Worm (Caenorhabditis elegans) whole organism, L2 larva: ENCODE data around the gene rhgf-2.

Source experiments
- C34F6.9 ChIP-seq: fragments of 150-350 bp; optimal IDR thresholded peaks from 2 replicates; lab custom pipeline; 2014; ENCODE audit warnings: missing biosample characterization, missing genetic modification characterization
- F13H6.1 ChIP-seq: sonication (generic microtip); optimal IDR thresholded peaks from 2 replicates; lab custom pipeline; 2016; ENCODE audit warnings: missing genetic modification characterization, missing compliant biosample characterization
- Y55F3AM.14 ChIP-seq: fragments of 200-800 bp; sonication (Bioruptor generic); optimal IDR thresholded peaks from 2 replicates; lab custom pipeline; 2018; ENCODE audit warnings: mild to moderate bottlenecking, missing genetic modification characterization, missing compliant biosample characterization
- ZK546.5 ChIP-seq: sonication (generic microtip); optimal IDR thresholded peaks from 2 replicates; lab custom pipeline; 2017; ENCODE audit warnings: missing biosample characterization, missing genetic modification characterization
- alr-1 ChIP-seq: fragments of 150-350 bp; optimal IDR thresholded peaks from 2 replicates; lab custom pipeline; 2014; ENCODE audit warnings: missing biosample characterization, missing genetic modification characterization
- aly-2 ChIP-seq: fragments of 150-350 bp; optimal IDR thresholded peaks from 2 replicates; lab custom pipeline; 2014; ENCODE audit warnings: missing biosample characterization, missing genetic modification characterization
- ama-1 ChIP-seq: fragments of 150-350 bp; optimal IDR thresholded peaks from 2 replicates; lab custom pipeline; 2018; ENCODE audit warnings: inconsistent platforms
- blmp-1 ChIP-seq: sonication (generic microtip); optimal IDR thresholded peaks from 2 replicates; lab custom pipeline; 2017; ENCODE audit warnings: missing genetic modification characterization, mild to moderate bottlenecking, missing compliant biosample characterization, antibody characterized with exemption, moderate library complexity; ENCODE audit not compliant: insufficient read depth
- ceh-82 ChIP-seq: fragments of 150-350 bp; optimal IDR thresholded peaks from 2 replicates; lab custom pipeline; 2014; ENCODE audit warnings: missing biosample characterization, missing genetic modification characterization
- crh-2 ChIP-seq: sonication (generic microtip); optimal IDR thresholded peaks from 2 replicates; lab custom pipeline; 2017; ENCODE audit warnings: missing biosample characterization, missing genetic modification characterization
- egl-27 ChIP-seq: sonication (generic microtip); optimal IDR thresholded peaks from 3 replicates; lab custom pipeline; 2017; ENCODE audit warnings: missing biosample characterization, missing genetic modification reagents, missing genetic modification characterization
- elt-1 ChIP-seq: fragments of 150-350 bp; optimal IDR thresholded peaks from 2 replicates; lab custom pipeline; 2014; ENCODE audit warnings: missing biosample characterization, missing genetic modification characterization
- elt-3 ChIP-seq: sonication (generic microtip); optimal IDR thresholded peaks from 2 replicates; lab custom pipeline; 2017; ENCODE audit warnings: missing biosample characterization, missing genetic modification characterization
- fos-1 ChIP-seq: fragments of 150-350 bp; optimal IDR thresholded peaks from 2 replicates; lab custom pipeline; 2014; ENCODE audit warnings: missing biosample characterization, missing genetic modification characterization
- gmeb-1 ChIP-seq: fragments of 150-350 bp; optimal IDR thresholded peaks from 2 replicates; lab custom pipeline; 2014; ENCODE audit warnings: missing biosample characterization, missing genetic modification characterization
- lin-13 ChIP-seq: fragments of 150-350 bp; optimal IDR thresholded peaks from 2 replicates; lab custom pipeline; 2014; ENCODE audit warnings: missing biosample characterization, missing genetic modification reagents, missing genetic modification characterization
- lin-39 ChIP-seq: fragments of 150-350 bp; optimal IDR thresholded peaks from 2 replicates; lab custom pipeline; 2014; ENCODE audit warnings: missing biosample characterization, missing genetic modification reagents, missing genetic modification characterization
- lsy-2 ChIP-seq, 2 experiments: fragments of 150-350 bp in 1 of 2; sonication (generic microtip) in 1 of 2; optimal IDR thresholded peaks; 2 replicates each; lab custom pipeline; 2014 to 2017; ENCODE audit warnings: missing biosample characterization in 2 of 2, missing genetic modification characterization in 2 of 2
- mab-5 ChIP-seq: fragments of 150-350 bp; optimal IDR thresholded peaks from 2 replicates; lab custom pipeline; 2014; ENCODE audit warnings: missing biosample characterization, missing genetic modification characterization
- mdl-1 ChIP-seq, 2 experiments: fragments of 150-350 bp in 1 of 2; sonication (generic microtip) in 1 of 2; optimal IDR thresholded peaks; 2 replicates each; lab custom pipeline; 2017; ENCODE audit warnings: missing biosample characterization in 2 of 2, missing genetic modification characterization in 2 of 2
- nhr-10 ChIP-seq: sonication (generic microtip); optimal IDR thresholded peaks from 2 replicates; lab custom pipeline; 2017; ENCODE audit warnings: missing biosample characterization, missing genetic modification characterization
- nhr-11 ChIP-seq: fragments of 150-350 bp; optimal IDR thresholded peaks from 2 replicates; lab custom pipeline; 2014; ENCODE audit warnings: missing biosample characterization, missing genetic modification characterization
- nhr-129 ChIP-seq: fragments of 150-350 bp; optimal IDR thresholded peaks from 2 replicates; lab custom pipeline; 2014; ENCODE audit warnings: missing biosample characterization, missing genetic modification characterization
- nhr-21 ChIP-seq: fragments of 150-350 bp; optimal IDR thresholded peaks from 2 replicates; lab custom pipeline; 2014; ENCODE audit warnings: missing biosample characterization, missing genetic modification characterization
- nhr-23 ChIP-seq: fragments of 150-350 bp; optimal IDR thresholded peaks from 2 replicates; lab custom pipeline; 2014; ENCODE audit warnings: missing biosample characterization, missing genetic modification reagents, missing genetic modification characterization
- nhr-237 ChIP-seq: fragments of 150-350 bp; optimal IDR thresholded peaks from 2 replicates; lab custom pipeline; 2014; ENCODE audit warnings: missing biosample characterization, missing genetic modification characterization
- nhr-25 ChIP-seq: fragments of 150-350 bp; sonication (generic microtip); optimal IDR thresholded peaks from 3 replicates; lab custom pipeline; 2014; ENCODE audit warnings: missing biosample characterization, missing genetic modification characterization
- nhr-6 ChIP-seq: fragments of 150-350 bp; optimal IDR thresholded peaks from 2 replicates; lab custom pipeline; 2014; ENCODE audit warnings: missing biosample characterization, missing genetic modification characterization
- nhr-77 ChIP-seq: fragments of 150-350 bp; optimal IDR thresholded peaks from 2 replicates; lab custom pipeline; 2014; ENCODE audit warnings: missing biosample characterization, missing genetic modification characterization
- peb-1 ChIP-seq: fragments of 150-350 bp; optimal IDR thresholded peaks from 2 replicates; lab custom pipeline; 2014; ENCODE audit warnings: missing biosample characterization, missing genetic modification characterization
- sem-4 ChIP-seq: fragments of 150-350 bp; optimal IDR thresholded peaks from 2 replicates; lab custom pipeline; 2014; ENCODE audit warnings: missing biosample characterization, missing genetic modification reagents, missing genetic modification characterization
- skn-1 ChIP-seq: sonication (generic microtip); optimal IDR thresholded peaks from 2 replicates; lab custom pipeline; 2017; ENCODE audit warnings: missing biosample characterization, missing genetic modification characterization
- sma-3 ChIP-seq: sonication (generic microtip); optimal IDR thresholded peaks from 2 replicates; lab custom pipeline; 2016; ENCODE audit warnings: missing genetic modification reagents, missing genetic modification characterization, missing compliant biosample characterization
- sma-9 ChIP-seq, 2 experiments: fragments of 150-350 bp in 1 of 2; sonication (generic microtip) in 1 of 2; optimal IDR thresholded peaks; 2 replicates each; lab custom pipeline; 2014 to 2016; ENCODE audit warnings: missing genetic modification characterization in 2 of 2, mild to moderate bottlenecking in 1 of 2, missing biosample characterization in 1 of 2, missing compliant biosample characterization in 1 of 2, missing genetic modification reagents in 1 of 2, moderate library complexity in 1 of 2
- snpc-4 ChIP-seq: fragments of 150-350 bp; optimal IDR thresholded peaks from 2 replicates; lab custom pipeline; 2014; ENCODE audit warnings: missing biosample characterization, missing genetic modification characterization
- unc-39 ChIP-seq: fragments of 150-350 bp; optimal IDR thresholded peaks from 2 replicates; lab custom pipeline; 2014; ENCODE audit warnings: missing biosample characterization, missing genetic modification characterization
- unc-55 ChIP-seq: fragments of 150-350 bp; sonication (generic microtip); optimal IDR thresholded peaks from 3 replicates; lab custom pipeline; 2014; ENCODE audit warnings: missing biosample characterization, missing genetic modification reagents, missing genetic modification characterization
- zag-1 ChIP-seq: fragments of 150-350 bp; optimal IDR thresholded peaks from 2 replicates; lab custom pipeline; 2014; ENCODE audit warnings: missing biosample characterization, missing genetic modification characterization
- ztf-1 ChIP-seq: fragments of 200-800 bp; sonication (Bioruptor generic); conservative IDR thresholded peaks from 2 replicates; pipeline ENCODE4 v1.3.6; 2022; ENCODE audit warnings: missing genetic modification characterization, missing compliant biosample characterization
- ztf-11 ChIP-seq: sonication (generic microtip); optimal IDR thresholded peaks from 2 replicates; lab custom pipeline; 2017; ENCODE audit warnings: missing biosample characterization, missing genetic modification characterization
- ztf-4 ChIP-seq: fragments of 150-350 bp; optimal IDR thresholded peaks from 2 replicates; lab custom pipeline; 2014; ENCODE audit warnings: missing biosample characterization, missing genetic modification characterization

rhgf-2 gene

ce11 chrII:4085601-4086000, 15.0 kb upstream of the rhgf-2 start:
- no peak for TF ChIP-seq blmp-1 (tag; lab: Kevin White, UChicago)
- no peak for TF ChIP-seq ama-1
- TF ChIP-seq nhr-21 (tag; lab: Kevin White, UChicago): no peak
- TF ChIP-seq C34F6.9 (tag; lab: Kevin White, UChicago): no peak
- TF ChIP-seq ZK546.5 (tag; lab: Kevin White, UChicago): no peak
- no peak for TF ChIP-seq nhr-6 (tag; lab: Kevin White, UChicago)
- no peak for TF ChIP-seq lin-39 (tag; lab: Kevin White, UChicago)
- TF ChIP-seq unc-55 (GFP tag; lab: Kevin White, UChicago): no peak
- no peak for TF ChIP-seq egl-27 (tag; lab: Kevin White, UChicago)
- TF ChIP-seq nhr-25 (tag; lab: Kevin White, UChicago): no peak
- TF ChIP-seq nhr-237 (tag; lab: Kevin White, UChicago): no peak
- no peak for TF ChIP-seq nhr-10 (tag; lab: Kevin White, UChicago)
- no peak for TF ChIP-seq nhr-129
- TF ChIP-seq crh-2 (tag; lab: Kevin White, UChicago): no peak
- TF ChIP-seq, all 48 proteins: peak for 0

DNA sequence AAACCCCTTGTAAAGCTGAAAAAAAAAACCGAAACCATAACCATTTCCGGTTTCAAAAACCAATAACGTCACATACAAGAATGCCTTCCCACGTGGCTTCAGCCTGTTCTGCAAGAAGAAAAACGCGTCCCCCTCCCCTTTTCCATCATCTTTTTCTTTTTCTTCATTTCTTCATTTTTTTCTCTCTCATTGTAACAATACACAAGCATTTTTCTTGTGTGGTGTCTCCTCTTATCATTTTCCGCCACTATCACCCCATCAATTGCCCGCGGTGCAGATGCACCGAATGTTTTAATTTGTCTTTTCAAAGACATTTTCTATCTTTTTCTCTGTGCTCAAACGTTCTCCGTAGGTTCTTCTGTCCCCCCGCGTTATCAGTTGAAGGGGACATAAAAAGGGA, 11.4 kb upstream of the rhgf-2 start:
- TF ChIP-seq unc-39 (tag; lab: Kevin White, UChicago) (no peak), nhr-25 (tag; lab: Kevin White, UChicago) (peak; percentile 86), nhr-6 (tag; lab: Kevin White, UChicago) (peak; percentile 43), ztf-4 (tag; lab: Kevin White, UChicago) (peak; percentile 22), F13H6.1 (tag; lab: Kevin White, UChicago) (peak; percentile 89), sma-9 (GFP tag; optimal IDR thresholded peaks at IDR 0.05; lab: Kevin White, UChicago) (peak; percentile 100), sma-9 (tag; optimal IDR thresholded peaks at IDR 0.05; lab: Kevin White, UChicago) (no peak), egl-27 (tag; lab: Kevin White, UChicago) (peak; percentile 73), nhr-129 (peak; percentile 60), lsy-2 (tag; optimal IDR thresholded peaks at IDR 0.05; lab: Kevin White, UChicago) (peak in 1 of 2 experiments; percentile 71), sem-4 (tag; lab: Kevin White, UChicago) (peak; percentile 42), zag-1 (tag; lab: Kevin White, UChicago) (no peak), ztf-1 (no peak), nhr-10 (tag; lab: Kevin White, UChicago) (no peak), skn-1 (tag; lab: Kevin White, UChicago) (no peak), mdl-1 (tag; optimal IDR thresholded peaks at IDR 0.05; lab: Kevin White, UChicago) (peak; percentile 29 to 64), unc-55 (GFP tag; lab: Kevin White, UChicago) (no peak), alr-1 (tag; lab: Kevin White, UChicago) (no peak), aly-2 (tag; lab: Kevin White, UChicago) (no peak), elt-3 (no peak), gmeb-1 (peak; percentile 74), blmp-1 (tag; lab: Kevin White, UChicago) (peak; percentile 71), lin-13 (peak; percentile 60), nhr-21 (tag; lab: Kevin White, UChicago) (peak; percentile 84), C34F6.9 (tag; lab: Kevin White, UChicago) (peak; percentile 30), crh-2 (tag; lab: Kevin White, UChicago) (peak; percentile 89), mab-5 (tag; lab: Kevin White, UChicago) (peak; percentile 11), fos-1 (tag; lab: Kevin White, UChicago) (peak; percentile 96), sma-3 (GFP tag; lab: Kevin White, UChicago) (peak; percentile 58)
- TF ChIP-seq, all 48 proteins: peak for 19

ce11 chrII:4090790-4091189, 9.8 kb upstream of the rhgf-2 start:
- no peak for TF ChIP-seq unc-39 (tag; lab: Kevin White, UChicago)
- TF ChIP-seq mab-5 (tag; lab: Kevin White, UChicago): no peak
- no peak for TF ChIP-seq peb-1 (tag; lab: Kevin White, UChicago)
- peak; percentile 85 for TF ChIP-seq sma-9 (GFP tag; optimal IDR thresholded peaks at IDR 0.05; lab: Kevin White, UChicago)
- TF ChIP-seq sma-9 (tag; optimal IDR thresholded peaks at IDR 0.05; lab: Kevin White, UChicago): no peak
- TF ChIP-seq snpc-4 (tag; lab: Kevin White, UChicago): no peak
- no peak for TF ChIP-seq nhr-237 (tag; lab: Kevin White, UChicago)
- no peak for TF ChIP-seq ztf-11 (tag; lab: Kevin White, UChicago)
- no peak for TF ChIP-seq nhr-77 (tag; lab: Kevin White, UChicago)
- TF ChIP-seq skn-1 (tag; lab: Kevin White, UChicago): no peak
- TF ChIP-seq sma-3 (GFP tag; lab: Kevin White, UChicago): peak; percentile 6
- TF ChIP-seq ama-1: peak; percentile 59
- no peak for TF ChIP-seq sem-4 (tag; lab: Kevin White, UChicago)
- no peak for TF ChIP-seq nhr-6 (tag; lab: Kevin White, UChicago)
- no peak for TF ChIP-seq Y55F3AM.14 (GFP tag; lab: Kevin White, UChicago)
- TF ChIP-seq lsy-2 (tag; optimal IDR thresholded peaks at IDR 0.05; lab: Kevin White, UChicago): no peak
- TF ChIP-seq nhr-23 (tag; lab: Kevin White, UChicago): no peak
- TF ChIP-seq aly-2 (tag; lab: Kevin White, UChicago): no peak
- peak; percentile 54 for TF ChIP-seq nhr-21 (tag; lab: Kevin White, UChicago)
- no peak for TF ChIP-seq zag-1 (tag; lab: Kevin White, UChicago)
- no peak for TF ChIP-seq elt-3
- TF ChIP-seq nhr-11: no peak
- TF ChIP-seq nhr-129: peak; percentile 47
- no peak for TF ChIP-seq fos-1 (tag; lab: Kevin White, UChicago)
- TF ChIP-seq unc-55 (GFP tag; lab: Kevin White, UChicago): no peak
- no peak for TF ChIP-seq ceh-82 (tag; lab: Kevin White, UChicago)
- TF ChIP-seq C34F6.9 (tag; lab: Kevin White, UChicago): no peak
- no peak for TF ChIP-seq egl-27 (tag; lab: Kevin White, UChicago)
- TF ChIP-seq elt-1 (tag; lab: Kevin White, UChicago): no peak
- TF ChIP-seq mdl-1 (tag; optimal IDR thresholded peaks at IDR 0.05; lab: Kevin White, UChicago): no peak
- peak; percentile 18 for TF ChIP-seq gmeb-1
- TF ChIP-seq, all 48 proteins: peak for 6
